Fruit fly (Drosophila melanogaster) whole organism, embryonic: ENCODE measurements around the gene CG10341.

Experiments used
- Ada2b ChIP-seq: fragments of 200-800 bp; sonication (Bioruptor generic); IDR thresholded peaks from 2 replicates; pipeline ENCODE4 v1.3.6; 2022; ENCODE audit warnings: missing biosample characterization, missing genetic modification characterization
- Aef1 ChIP-seq: fragments of 200-800 bp; sonication (Bioruptor generic); IDR thresholded peaks from 3 replicates; pipeline ENCODE4 v1.3.6; 2022; ENCODE audit warnings: missing biosample characterization, missing genetic modification characterization
- Bgb ChIP-seq: fragments of 200-800 bp; sonication (Bioruptor generic); IDR thresholded peaks from 2 replicates; pipeline ENCODE4 v1.3.6; 2022; ENCODE audit warnings: missing biosample characterization, missing genetic modification characterization; ENCODE audit not compliant: partially characterized antibody
- CG10267 ChIP-seq: fragments of 200-800 bp; sonication (Bioruptor generic); optimal IDR thresholded peaks from 2 replicates; lab custom pipeline; 2018; ENCODE audit warnings: missing biosample characterization, mild to moderate bottlenecking, missing genetic modification characterization, moderate library complexity
- CG11456 ChIP-seq: fragments of 200-800 bp; sonication (Bioruptor generic); IDR thresholded peaks from 3 replicates; pipeline ENCODE4 v1.3.6; 2022; ENCODE audit warnings: missing biosample characterization, missing genetic modification characterization
- CG12071 ChIP-seq: fragments of 200-800 bp; sonication (Bioruptor generic); optimal IDR thresholded peaks from 3 replicates; lab custom pipeline; 2018; ENCODE audit warnings: missing biosample characterization, mild to moderate bottlenecking, missing genetic modification characterization
- CG12155 ChIP-seq: fragments of 200-800 bp; sonication (Bioruptor generic); optimal IDR thresholded peaks from 3 replicates; lab custom pipeline; 2016; ENCODE audit warnings: missing biosample characterization, missing genetic modification characterization
- CG12769 ChIP-seq: fragments of 200-800 bp; sonication (Bioruptor generic); optimal IDR thresholded peaks from 2 replicates; lab custom pipeline; 2019; ENCODE audit warnings: missing biosample characterization, mild to moderate bottlenecking, missing genetic modification characterization, moderate library complexity
- CG13624 ChIP-seq: fragments of 200-800 bp; sonication (Bioruptor generic); optimal IDR thresholded peaks from 2 replicates; lab custom pipeline; 2016; ENCODE audit warnings: missing biosample characterization, missing genetic modification characterization
- CG14014 ChIP-seq: fragments of 200-800 bp; sonication (Bioruptor generic); IDR thresholded peaks from 2 replicates; pipeline ENCODE4 v1.3.6; 2022; ENCODE audit warnings: missing biosample characterization, missing genetic modification characterization
- CG15073 ChIP-seq: fragments of 200-800 bp; sonication (Bioruptor generic); optimal IDR thresholded peaks from 2 replicates; lab custom pipeline; 2016; ENCODE audit warnings: missing biosample characterization, missing genetic modification characterization
- CG15514 ChIP-seq: fragments of 200-800 bp; sonication (Bioruptor generic); optimal IDR thresholded peaks from 3 replicates; lab custom pipeline; 2017; ENCODE audit warnings: missing biosample characterization, missing genetic modification characterization, mild to moderate bottlenecking, moderate library complexity, missing genetic modification reagents
- CG1602 ChIP-seq: fragments of 200-800 bp; sonication (Bioruptor generic); optimal IDR thresholded peaks from 3 replicates; lab custom pipeline; 2016; ENCODE audit warnings: missing biosample characterization, missing genetic modification characterization
- CG16863 ChIP-seq: fragments of 200-800 bp; sonication (Bioruptor generic); optimal IDR thresholded peaks from 3 replicates; lab custom pipeline; 2016; ENCODE audit warnings: missing biosample characterization, missing genetic modification characterization
- CG17328 ChIP-seq: fragments of 200-800 bp; sonication (Bioruptor generic); IDR thresholded peaks from 2 replicates; pipeline ENCODE4 v1.3.6; 2022; ENCODE audit warnings: missing biosample characterization, missing genetic modification characterization
- CG2120 ChIP-seq: fragments of 200-800 bp; sonication (Bioruptor generic); optimal IDR thresholded peaks from 3 replicates; lab custom pipeline; 2016; ENCODE audit warnings: missing biosample characterization, missing genetic modification characterization
- CG32532 ChIP-seq: fragments of 200-800 bp; sonication (Bioruptor generic); IDR thresholded peaks from 2 replicates; pipeline ENCODE4 v1.3.6; 2022; ENCODE audit warnings: missing biosample characterization, missing genetic modification characterization
- CG3847 ChIP-seq: fragments of 200-800 bp; sonication (Bioruptor generic); IDR thresholded peaks from 2 replicates; pipeline ENCODE4 v1.3.6; 2022; ENCODE audit warnings: missing biosample characterization, missing genetic modification characterization
- CG7839 ChIP-seq: fragments of 200-800 bp; sonication (Bioruptor generic); optimal IDR thresholded peaks from 3 replicates; lab custom pipeline; 2018; ENCODE audit warnings: missing biosample characterization, mild to moderate bottlenecking, missing genetic modification characterization, moderate library complexity
- Chrac-16 ChIP-seq: fragments of 200-800 bp; sonication (Bioruptor generic); optimal IDR thresholded peaks from 3 replicates; lab custom pipeline; 2016; ENCODE audit warnings: missing biosample characterization, missing genetic modification characterization
- Drgx ChIP-seq: fragments of 200-800 bp; sonication (Bioruptor generic); IDR thresholded peaks from 2 replicates; pipeline ENCODE4 v1.3.6; 2022; ENCODE audit warnings: missing biosample characterization, missing genetic modification characterization
- E2f2 ChIP-seq: fragments of 200-800 bp; sonication (Bioruptor generic); IDR thresholded peaks from 2 replicates; pipeline ENCODE4 v1.3.6; 2022; ENCODE audit warnings: missing biosample characterization, missing genetic modification characterization
- Hmr ChIP-seq: fragments of 200-800 bp; sonication (Bioruptor generic); optimal IDR thresholded peaks from 3 replicates; lab custom pipeline; 2017; ENCODE audit warnings: mild to moderate bottlenecking, missing biosample characterization, missing genetic modification reagents, missing genetic modification characterization
- Hr3 ChIP-seq: fragments of 200-800 bp; sonication (Bioruptor generic); optimal IDR thresholded peaks from 3 replicates; lab custom pipeline; 2016; ENCODE audit warnings: missing biosample characterization, missing genetic modification characterization
- Hr51 ChIP-seq, 2 experiments: fragments of 200-800 bp; sonication (Bioruptor generic); optimal IDR thresholded peaks; 2 replicates in 1 of 2; 3 replicates in 1 of 2; lab custom pipeline; 2016 to 2018; ENCODE audit warnings: missing biosample characterization in 2 of 2, missing genetic modification characterization in 2 of 2, mild to moderate bottlenecking in 1 of 2, moderate library complexity in 1 of 2
- Hr78 ChIP-seq, 2 experiments: fragments of 200-800 bp in 1 of 2; fragments of >200 bp in 1 of 2; sonication (Bioruptor generic) in 1 of 2; optimal IDR thresholded peaks; 2 replicates each; lab custom pipeline; 2017 to 2019; ENCODE audit warnings: missing biosample characterization in 2 of 2, missing genetic modification characterization in 2 of 2, mild to moderate bottlenecking in 1 of 2, moderate library complexity in 1 of 2
- Med ChIP-seq: fragments of 200-800 bp; sonication (Bioruptor generic); peaks from one replicate; lab custom pipeline; 2016; ENCODE audit warnings: missing biosample characterization, missing genetic modification characterization, mild to moderate bottlenecking, inconsistent platforms, moderate library complexity
- Meics ChIP-seq: fragments of 200-800 bp; sonication (Bioruptor generic); optimal IDR thresholded peaks from 2 replicates; lab custom pipeline; 2017; ENCODE audit warnings: missing biosample characterization, mild to moderate bottlenecking, missing genetic modification characterization
- Neu2 ChIP-seq: fragments of 200-800 bp; sonication (Bioruptor generic); optimal IDR thresholded peaks from 3 replicates; lab custom pipeline; 2016; ENCODE audit warnings: missing biosample characterization, missing genetic modification characterization, borderline replicate concordance
- PHDP ChIP-seq: fragments of 200-800 bp; sonication (Bioruptor generic); optimal IDR thresholded peaks from 3 replicates; lab custom pipeline; 2018; ENCODE audit warnings: missing biosample characterization, mild to moderate bottlenecking, missing genetic modification characterization, moderate library complexity
- Pdp1 ChIP-seq, 2 experiments: fragments of 200-800 bp; sonication (Bioruptor generic); optimal IDR thresholded peaks; 3 replicates each; lab custom pipeline; 2016; ENCODE audit warnings: missing biosample characterization in 2 of 2, missing genetic modification characterization in 2 of 2, mild to moderate bottlenecking in 1 of 2, moderate library complexity in 1 of 2
- Sin3A ChIP-seq: fragments of >200 bp; optimal IDR thresholded peaks from 2 replicates; lab custom pipeline; 2018
- Xbp1 ChIP-seq: fragments of 200-800 bp; sonication (Bioruptor generic); optimal IDR thresholded peaks from 3 replicates; lab custom pipeline; 2016; ENCODE audit warnings: missing biosample characterization, mild to moderate bottlenecking, missing genetic modification characterization
- Xrp1 ChIP-seq: fragments of 200-800 bp; sonication (Bioruptor generic); IDR thresholded peaks from 2 replicates; pipeline ENCODE4 v1.3.6; 2022; ENCODE audit warnings: missing biosample characterization, missing genetic modification characterization
- az2 ChIP-seq: fragments of 200-800 bp; sonication (Bioruptor generic); optimal IDR thresholded peaks from 3 replicates; lab custom pipeline; 2016; ENCODE audit warnings: missing biosample characterization, missing genetic modification characterization
- bcd ChIP-seq: fragments of 200-800 bp; sonication (Bioruptor generic); optimal IDR thresholded peaks from 2 replicates; lab custom pipeline; 2017; ENCODE audit warnings: missing biosample characterization, mild to moderate bottlenecking, missing genetic modification characterization
- cas ChIP-seq: fragments of 200-800 bp; sonication (Bioruptor generic); IDR thresholded peaks from 2 replicates; pipeline ENCODE4 v1.3.6; 2022; ENCODE audit warnings: missing biosample characterization, missing genetic modification characterization
- caup ChIP-seq: fragments of 200-800 bp; sonication (Bioruptor generic); optimal IDR thresholded peaks from 3 replicates; lab custom pipeline; 2017; ENCODE audit warnings: missing biosample characterization, mild to moderate bottlenecking, missing genetic modification characterization, moderate library complexity; ENCODE audit not compliant: severe bottlenecking
- ci ChIP-seq: fragments of 200-800 bp; sonication (Bioruptor generic); IDR thresholded peaks from 3 replicates; pipeline ENCODE4 v1.3.6; 2022; ENCODE audit warnings: missing biosample characterization, missing genetic modification characterization
- dpn ChIP-seq, 2 experiments: fragments of 200-800 bp; sonication (Bioruptor generic); optimal IDR thresholded peaks; 3 replicates each; lab custom pipeline; 2016; ENCODE audit warnings: missing biosample characterization in 2 of 2, missing genetic modification characterization in 2 of 2
- dysf ChIP-seq: fragments of 200-800 bp; sonication (Bioruptor generic); IDR thresholded peaks from 3 replicates; pipeline ENCODE4 v1.3.6; 2022; ENCODE audit warnings: missing biosample characterization, missing genetic modification characterization
- fd3F ChIP-seq: fragments of 200-800 bp; sonication (Bioruptor generic); optimal IDR thresholded peaks from 2 replicates; lab custom pipeline; 2018; ENCODE audit warnings: missing biosample characterization, mild to moderate bottlenecking, missing genetic modification characterization, moderate library complexity
- h ChIP-seq: fragments of >200 bp; optimal IDR thresholded peaks from 2 replicates; lab custom pipeline; 2017
- lab ChIP-seq: fragments of 200-800 bp; sonication (Bioruptor generic); optimal IDR thresholded peaks from 3 replicates; lab custom pipeline; 2017; ENCODE audit warnings: missing biosample characterization, missing genetic modification characterization, mild to moderate bottlenecking, moderate library complexity, missing genetic modification reagents
- lilli ChIP-seq: fragments of 200-800 bp; sonication (Bioruptor generic); optimal IDR thresholded peaks from 3 replicates; lab custom pipeline; 2016; ENCODE audit warnings: missing biosample characterization, missing genetic modification characterization
- pan ChIP-seq, 4 experiments: fragments of >200 bp in 3 of 4; fragments of 200-800 bp in 1 of 4; sonication (Bioruptor generic) in 1 of 4; optimal IDR thresholded peaks in 3 of 4; IDR thresholded peaks in 1 of 4; 2 replicates each; pipeline versions ENCODE4 v1.3.6 to Lab custom; 2017 to 2022; ENCODE audit warnings: missing biosample characterization in 2 of 4, missing genetic modification characterization in 2 of 4, mixed read lengths in 1 of 4
- pho ChIP-seq: fragments of 200-800 bp; sonication (Bioruptor generic); optimal IDR thresholded peaks from 2 replicates; lab custom pipeline; 2016; ENCODE audit warnings: missing biosample characterization, missing genetic modification characterization
- tin ChIP-seq: fragments of 200-800 bp; sonication (Bioruptor generic); optimal IDR thresholded peaks from 3 replicates; lab custom pipeline; 2016; ENCODE audit warnings: missing biosample characterization, missing genetic modification characterization
- vvl ChIP-seq: fragments of 200-800 bp; sonication (Bioruptor generic); IDR thresholded peaks from 2 replicates; pipeline ENCODE4 v1.3.6; 2022; ENCODE audit warnings: missing biosample characterization, missing genetic modification characterization
- zfh2 ChIP-seq: fragments of 200-800 bp; sonication (Bioruptor generic); optimal IDR thresholded peaks from 2 replicates; lab custom pipeline; 2016; ENCODE audit warnings: missing biosample characterization, missing genetic modification characterization

The CG10341 gene

DNA sequence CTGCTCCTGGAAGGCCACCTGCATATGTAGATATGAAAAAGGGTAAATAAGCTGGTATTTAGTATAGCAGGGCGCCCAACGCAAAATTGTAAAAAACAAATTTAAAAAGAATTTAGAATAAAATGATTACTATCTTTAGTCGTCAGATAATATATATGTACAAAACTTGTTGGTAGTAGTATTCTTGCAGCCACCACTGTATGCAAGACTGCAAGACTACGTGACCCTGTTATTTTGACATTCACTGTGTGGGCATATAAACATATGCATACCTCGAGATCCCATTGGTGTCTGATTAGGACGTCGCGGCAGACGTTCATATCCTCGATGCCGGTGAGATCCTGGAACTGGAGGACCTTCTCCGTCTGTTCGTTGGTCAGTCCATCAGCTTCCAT, 9.3 kb downstream of the CG10341 start (continued):
- TF ChIP-seq Meics (GFP tag; lab: Kevin White, UChicago) (peak; percentile 17), Hr51 (GFP tag; optimal IDR thresholded peaks at IDR 0.05; lab: Kevin White, UChicago) (peak in 1 of 2 experiments; percentile 26), zfh2 (GFP tag; lab: Kevin White, UChicago) (peak; percentile 9), CG14014 (peak; percentile 43; the same call in 1 of the 2 replicates), CG3847 (GFP tag; lab: Robert Waterston, UW) (no peak), CG1602 (GFP tag; lab: Kevin White, UChicago) (peak; percentile 22), CG7839 (tag; lab: Kevin White, UChicago) (peak; percentile 19), Med (GFP tag; lab: Kevin White, UChicago) (peak; percentile 92), CG13624 (GFP tag; lab: Kevin White, UChicago) (peak; percentile 45), fd3F (GFP tag; lab: Kevin White, UChicago) (no peak), Xrp1 (GFP tag; lab: Robert Waterston, UW) (peak; percentile 31; the same call in 1 of the 2 replicates), caup (GFP tag; lab: Kevin White, UChicago) (peak; percentile 24), cas (GFP tag; lab: Robert Waterston, UW) (0 out of 2 replicates have a peak, but pooled peaks have one; percentile 9), E2f2 (GFP tag; lab: Robert Waterston, UW) (peak; percentile 8; the same call in 1 of the 2 replicates), Hr3 (peak; percentile 23), az2 (GFP tag; lab: Kevin White, UChicago) (peak; percentile 40), ci (GFP tag; lab: Robert Waterston, UW) (peak; percentile 50; the same call in 2 of the 3 replicates), Neu2 (GFP tag; lab: Kevin White, UChicago) (no peak), Xbp1 (peak; percentile 12), dysf (GFP tag; lab: Robert Waterston, UW) (peak; percentile 44; the same call in 1 of the 3 replicates), pho (GFP tag; lab: Kevin White, UChicago) (peak; percentile 37), CG11456 (GFP tag; lab: Robert Waterston, UW) (0 out of 3 replicates have a peak, but pooled peaks have one; percentile 10), CG17328 (GFP tag; lab: Robert Waterston, UW) (peak; percentile 48; the same call in 1 of the 2 replicates), Hr78 (GFP tag; optimal IDR thresholded peaks at IDR 0.05; lab: Kevin White, UChicago) (no peak), bcd (GFP tag; lab: Kevin White, UChicago) (no peak), CG15514 (GFP tag; lab: Kevin White, UChicago) (peak; percentile 32), CG12071 (GFP tag; lab: Kevin White, UChicago) (no peak), CG15073 (GFP tag; lab: Kevin White, UChicago) (peak; percentile 100), CG2120 (GFP tag; lab: Kevin White, UChicago) (peak; percentile 70), Aef1 (GFP tag; lab: Robert Waterston, UW) (peak; percentile 36; the same call in 1 of the 3 replicates), Sin3A (lab: Kevin White, UChicago) (no peak), vvl (GFP tag; lab: Robert Waterston, UW) (peak; percentile 59), CG16863 (GFP tag; lab: Kevin White, UChicago) (peak; percentile 20), CG32532 (GFP tag; lab: Robert Waterston, UW) (peak; percentile 67), PHDP (tag; lab: Kevin White, UChicago) (peak; percentile 39), Hmr (GFP tag; lab: Kevin White, UChicago) (peak; percentile 41), CG12769 (tag; lab: Kevin White, UChicago) (peak; percentile 43), CG10267 (tag; lab: Kevin White, UChicago) (no peak), dpn (GFP tag; optimal IDR thresholded peaks at IDR 0.05; lab: Kevin White, UChicago) (peak; percentile 36 to 46), pan (optimal IDR thresholded peaks at IDR 0.05; lab: Kevin White, UChicago) (no peak), pan (GFP tag; optimal IDR thresholded peaks at IDR 0.05 in 1 of 2, IDR thresholded peaks at IDR 0.05 in 1 of 2) (peak in 1 of 2 experiments; percentile 41), Chrac-16 (GFP tag; lab: Kevin White, UChicago) (peak; percentile 10), Ada2b (GFP tag; lab: Robert Waterston, UW) (peak; percentile 34; the same call in 1 of the 2 replicates), h (lab: Kevin White, UChicago) (no peak), Drgx (GFP tag; lab: Robert Waterston, UW) (no peak), CG12155 (GFP tag; lab: Kevin White, UChicago) (peak; percentile 7), Bgb (GFP tag; lab: Robert Waterston, UW) (no peak), lilli (GFP tag; lab: Kevin White, UChicago) (peak; percentile 41), Pdp1 (GFP tag; optimal IDR thresholded peaks at IDR 0.05; lab: Kevin White, UChicago) (peak in 1 of 2 experiments; percentile 13), lab (GFP tag; lab: Kevin White, UChicago) (peak; percentile 13), tin (GFP tag; lab: Kevin White, UChicago) (peak; percentile 38)
